Worm (Caenorhabditis elegans) whole organism, late embryonic: ENCODE results near the gene F31E3.2.
"Not testable (repeated sequence)": the region's sequence is repeated elsewhere in the genome, so short reads cannot be mapped to it uniquely, and the experiment has no call there.

Experiments
- C08G9.2 ChIP-seq: sonication (generic microtip); optimal IDR thresholded peaks from 2 replicates; lab custom pipeline; 2016; ENCODE audit warnings: mild to moderate bottlenecking, missing genetic modification characterization, moderate library complexity, missing compliant biosample characterization
- C38D4.7 ChIP-seq: fragments of 200-800 bp; sonication (Bioruptor generic); optimal IDR thresholded peaks from 2 replicates; lab custom pipeline; 2018; ENCODE audit warnings: mild to moderate bottlenecking, missing genetic modification characterization, moderate library complexity, missing compliant biosample characterization
- F13H6.1 ChIP-seq: sonication (generic microtip); optimal IDR thresholded peaks from 2 replicates; lab custom pipeline; 2016; ENCODE audit warnings: missing genetic modification characterization, missing compliant biosample characterization
- K02D7.2 ChIP-seq: sonication (generic microtip); optimal IDR thresholded peaks from 2 replicates; lab custom pipeline; 2017; ENCODE audit warnings: mild to moderate bottlenecking, missing genetic modification characterization, missing compliant biosample characterization
- ceh-34 ChIP-seq: sonication (generic microtip); optimal IDR thresholded peaks from 2 replicates; lab custom pipeline; 2016; ENCODE audit warnings: mild to moderate bottlenecking, missing genetic modification characterization, missing compliant biosample characterization
- che-1 ChIP-seq: sonication (generic microtip); optimal IDR thresholded peaks from 2 replicates; lab custom pipeline; 2016; ENCODE audit warnings: mild to moderate bottlenecking, missing genetic modification characterization, missing compliant biosample characterization
- ets-4 ChIP-seq: sonication (generic microtip); optimal IDR thresholded peaks from 2 replicates; lab custom pipeline; 2016; ENCODE audit warnings: missing genetic modification characterization, missing compliant biosample characterization
- hlh-30 ChIP-seq: sonication (generic microtip); optimal IDR thresholded peaks from 2 replicates; lab custom pipeline; 2017; ENCODE audit warnings: antibody characterized with exemption, missing genetic modification characterization, missing compliant biosample characterization; ENCODE audit not compliant: insufficient read depth
- nfya-1 ChIP-seq: sonication (generic microtip); optimal IDR thresholded peaks from 2 replicates; lab custom pipeline; 2017; ENCODE audit warnings: missing genetic modification characterization, mild to moderate bottlenecking, missing compliant biosample characterization, antibody characterized with exemption, moderate library complexity
- nhr-11 ChIP-seq: fragments of 150-350 bp; optimal IDR thresholded peaks from 2 replicates; lab custom pipeline; 2014; ENCODE audit warnings: missing biosample characterization, missing genetic modification characterization
- nhr-232 ChIP-seq: sonication (generic microtip); optimal IDR thresholded peaks from 2 replicates; lab custom pipeline; 2016; ENCODE audit warnings: missing genetic modification characterization, missing compliant biosample characterization
- pag-3 ChIP-seq: sonication (generic microtip); optimal IDR thresholded peaks from 2 replicates; lab custom pipeline; 2016; ENCODE audit warnings: missing compliant biosample characterization, missing genetic modification characterization, borderline replicate concordance
- sox-2 ChIP-seq: fragments of 200-800 bp; sonication (Bioruptor generic); IDR thresholded peaks from 2 replicates; pipeline ENCODE4 v1.3.6; 2022; ENCODE audit warnings: missing genetic modification reagents, missing genetic modification characterization, missing compliant biosample characterization

ce11 chrIII:6981989-6982553 is 8.3 kb downstream of the F31E3.2 start, which contains the start of gene F31E3.6:
- TF ChIP-seq C08G9.2 (tag; lab: Kevin White, UChicago); hlh-30 (tag; lab: Kevin White, UChicago); sox-2 (GFP tag; lab: Robert Waterston, UW); nhr-11; C38D4.7 (GFP tag; lab: Kevin White, UChicago); ceh-34 (tag; lab: Kevin White, UChicago); F13H6.1 (tag; lab: Kevin White, UChicago); nfya-1 (tag; lab: Kevin White, UChicago); K02D7.2 (tag; lab: Kevin White, UChicago); che-1 (tag; lab: Kevin White, UChicago); nhr-232; ets-4 (tag; lab: Kevin White, UChicago); pag-3 (tag; lab: Kevin White, UChicago): not testable (repeated sequence)
